Fruit fly (Drosophila melanogaster) whole organism, embryonic: ENCODE data around the gene CG42324.

Experiments
- Abd-B ChIP-seq: fragments of 200-800 bp; sonication (Bioruptor generic); optimal IDR thresholded peaks from 2 replicates; lab custom pipeline; 2018; ENCODE audit warnings: missing biosample characterization, mild to moderate bottlenecking, missing genetic modification characterization, moderate library complexity
- Ada2b ChIP-seq: fragments of 200-800 bp; sonication (Bioruptor generic); IDR thresholded peaks from 2 replicates; pipeline ENCODE4 v1.3.6; 2022; ENCODE audit warnings: missing biosample characterization, missing genetic modification characterization
- Atf-2 ChIP-seq: fragments of 200-800 bp; sonication (Bioruptor generic); optimal IDR thresholded peaks from 2 replicates; lab custom pipeline; 2016; ENCODE audit warnings: missing biosample characterization, missing genetic modification characterization
- Atf6 ChIP-seq: fragments of 200-800 bp; sonication (Bioruptor generic); IDR thresholded peaks from 2 replicates; pipeline ENCODE4 v1.3.6; 2022; ENCODE audit warnings: missing biosample characterization, missing genetic modification characterization
- CG10321 ChIP-seq: fragments of 200-800 bp; sonication (Bioruptor generic); IDR thresholded peaks from 2 replicates; pipeline ENCODE4 v1.3.6; 2022; ENCODE audit warnings: missing biosample characterization, missing genetic modification characterization
- CG10543 ChIP-seq: fragments of 200-800 bp; sonication (Bioruptor generic); optimal IDR thresholded peaks from 3 replicates; lab custom pipeline; 2017; ENCODE audit warnings: missing biosample characterization, mild to moderate bottlenecking, missing genetic modification characterization, moderate library complexity
- CG10959 ChIP-seq: fragments of 200-800 bp; sonication (Bioruptor generic); IDR thresholded peaks from 2 replicates; pipeline ENCODE4 v1.3.6; 2022; ENCODE audit warnings: missing biosample characterization, missing genetic modification characterization
- CG12391 ChIP-seq: fragments of 200-800 bp; sonication (Bioruptor generic); optimal IDR thresholded peaks from 3 replicates; lab custom pipeline; 2018; ENCODE audit warnings: missing biosample characterization, mild to moderate bottlenecking, missing genetic modification characterization, moderate library complexity
- CG13123 ChIP-seq: fragments of 200-800 bp; sonication (Bioruptor generic); optimal IDR thresholded peaks from 2 replicates; lab custom pipeline; 2016; ENCODE audit warnings: missing biosample characterization, missing genetic modification characterization
- CG15011 ChIP-seq: fragments of 200-800 bp; sonication (Bioruptor generic); optimal IDR thresholded peaks from 3 replicates; lab custom pipeline; 2018; ENCODE audit warnings: missing biosample characterization, mild to moderate bottlenecking, missing genetic modification characterization
- CG16813 ChIP-seq: fragments of 200-800 bp; sonication (Bioruptor generic); IDR thresholded peaks from 3 replicates; pipeline ENCODE4 v1.3.6; 2022; ENCODE audit warnings: missing biosample characterization, missing genetic modification characterization; ENCODE audit not compliant: partially characterized antibody
- CG2116 ChIP-seq: fragments of 200-800 bp; sonication (Bioruptor generic); optimal IDR thresholded peaks from 3 replicates; lab custom pipeline; 2018; ENCODE audit warnings: missing biosample characterization, mild to moderate bottlenecking, missing genetic modification characterization
- CG3281 ChIP-seq: fragments of 200-800 bp; sonication (Bioruptor generic); optimal IDR thresholded peaks from 3 replicates; lab custom pipeline; 2017; ENCODE audit warnings: missing biosample characterization, mild to moderate bottlenecking, missing genetic modification characterization
- CG33213 ChIP-seq: fragments of 200-800 bp; sonication (Bioruptor generic); optimal IDR thresholded peaks from 3 replicates; lab custom pipeline; 2016; ENCODE audit warnings: missing biosample characterization, missing genetic modification characterization
- CG4424 ChIP-seq: fragments of 200-800 bp; sonication (Bioruptor generic); optimal IDR thresholded peaks from 3 replicates; lab custom pipeline; 2016; ENCODE audit warnings: missing biosample characterization, missing genetic modification characterization
- CG4707 ChIP-seq: fragments of 200-800 bp; sonication (Bioruptor generic); optimal IDR thresholded peaks from 2 replicates; lab custom pipeline; 2018; ENCODE audit warnings: missing biosample characterization, mild to moderate bottlenecking, missing genetic modification characterization, moderate library complexity
- CG8388 ChIP-seq: fragments of 200-800 bp; sonication (Bioruptor generic); optimal IDR thresholded peaks from 2 replicates; lab custom pipeline; 2019; ENCODE audit warnings: missing biosample characterization, mild to moderate bottlenecking, missing genetic modification characterization, moderate library complexity
- Camta ChIP-seq: fragments of 200-800 bp; sonication (Bioruptor generic); optimal IDR thresholded peaks from 2 replicates; lab custom pipeline; 2016; ENCODE audit warnings: missing biosample characterization, missing genetic modification characterization
- Dip3 ChIP-seq: fragments of 200-800 bp; sonication (Bioruptor generic); optimal IDR thresholded peaks from 3 replicates; lab custom pipeline; 2016; ENCODE audit warnings: missing biosample characterization, missing genetic modification characterization
- ERR ChIP-seq: fragments of 200-800 bp; sonication (Bioruptor generic); optimal IDR thresholded peaks from 2 replicates; lab custom pipeline; 2016; ENCODE audit warnings: missing biosample characterization, missing genetic modification characterization
- Gug ChIP-seq: fragments of 200-800 bp; sonication (Bioruptor generic); IDR thresholded peaks from 4 replicates; pipeline ENCODE4 v1.3.6; 2022; ENCODE audit warnings: missing biosample characterization, missing genetic modification characterization
- Hey ChIP-seq: fragments of 200-800 bp; sonication (Bioruptor generic); optimal IDR thresholded peaks from 3 replicates; lab custom pipeline; 2018; ENCODE audit warnings: missing biosample characterization, mild to moderate bottlenecking, missing genetic modification characterization
- HmgD ChIP-seq: fragments of 200-800 bp; sonication (Bioruptor generic); optimal IDR thresholded peaks from 3 replicates; lab custom pipeline; 2016; ENCODE audit warnings: missing biosample characterization, missing genetic modification characterization
- Mad ChIP-seq: fragments of 200-800 bp; sonication (Bioruptor generic); optimal IDR thresholded peaks from 2 replicates; lab custom pipeline; 2016; ENCODE audit warnings: missing biosample characterization, missing genetic modification characterization
- Max ChIP-seq: fragments of 200-800 bp; sonication (Bioruptor generic); optimal IDR thresholded peaks from 2 replicates; lab custom pipeline; 2016; ENCODE audit warnings: missing biosample characterization, mild to moderate bottlenecking, missing genetic modification characterization
- Mes4 ChIP-seq: fragments of 200-800 bp; sonication (Bioruptor generic); optimal IDR thresholded peaks from 2 replicates; lab custom pipeline; 2016; ENCODE audit warnings: missing biosample characterization, missing genetic modification characterization
- NFAT ChIP-seq: fragments of 200-800 bp; sonication (Bioruptor generic); IDR thresholded peaks from 2 replicates; pipeline ENCODE4 v1.3.6; 2022; ENCODE audit warnings: missing biosample characterization, missing genetic modification characterization
- Nf-YA ChIP-seq: fragments of 200-800 bp; sonication (Bioruptor generic); IDR thresholded peaks from 2 replicates; pipeline ENCODE4 v1.3.6; 2022; ENCODE audit warnings: missing biosample characterization, missing genetic modification characterization
- Ravus ChIP-seq: fragments of 200-800 bp; sonication (Bioruptor generic); IDR thresholded peaks from 2 replicates; pipeline ENCODE4 v1.3.6; 2022; ENCODE audit warnings: missing biosample characterization, missing genetic modification characterization
- Sox102F ChIP-seq: fragments of 200-800 bp; sonication (Bioruptor generic); optimal IDR thresholded peaks from 2 replicates; lab custom pipeline; 2018; ENCODE audit warnings: missing biosample characterization, mild to moderate bottlenecking, missing genetic modification characterization, moderate library complexity
- amos ChIP-seq: fragments of 200-800 bp; sonication (Bioruptor generic); IDR thresholded peaks from 2 replicates; pipeline ENCODE4 v1.3.6; 2022; ENCODE audit warnings: missing biosample characterization, missing genetic modification characterization; ENCODE audit not compliant: partially characterized antibody
- gem ChIP-seq: fragments of 200-800 bp; sonication (Bioruptor generic); optimal IDR thresholded peaks from 2 replicates; lab custom pipeline; 2019; ENCODE audit warnings: missing biosample characterization, mild to moderate bottlenecking, missing genetic modification characterization, moderate library complexity
- gfzf ChIP-seq: fragments of 200-800 bp; sonication (Bioruptor generic); optimal IDR thresholded peaks from 2 replicates; lab custom pipeline; 2016; ENCODE audit warnings: missing biosample characterization, mild to moderate bottlenecking, missing genetic modification characterization, moderate library complexity
- gro ChIP-seq: fragments of 200-800 bp; sonication (Bioruptor generic); optimal IDR thresholded peaks from 2 replicates; lab custom pipeline; 2016; ENCODE audit warnings: missing biosample characterization, missing genetic modification characterization
- gt ChIP-seq: fragments of 200-800 bp; sonication (Bioruptor generic); IDR thresholded peaks from 2 replicates; pipeline ENCODE4 v1.3.6; 2022; ENCODE audit warnings: missing biosample characterization, missing genetic modification characterization
- hth ChIP-seq: fragments of >200 bp; optimal IDR thresholded peaks from 2 replicates; lab custom pipeline; 2017; ENCODE audit warnings: inconsistent platforms
- ind ChIP-seq: fragments of 200-800 bp; sonication (Bioruptor generic); optimal IDR thresholded peaks from 3 replicates; lab custom pipeline; 2016; ENCODE audit warnings: missing biosample characterization, missing genetic modification characterization
- onecut ChIP-seq: fragments of 200-800 bp; sonication (Bioruptor generic); IDR thresholded peaks from 2 replicates; pipeline ENCODE4 v1.3.6; 2022; ENCODE audit warnings: missing biosample characterization, missing genetic modification characterization
- pb ChIP-seq: fragments of 200-800 bp; sonication (Bioruptor generic); optimal IDR thresholded peaks from 3 replicates; lab custom pipeline; 2016; ENCODE audit warnings: missing biosample characterization, missing genetic modification characterization
- pfk ChIP-seq: fragments of 200-800 bp; sonication (Bioruptor generic); optimal IDR thresholded peaks from 2 replicates; lab custom pipeline; 2018; ENCODE audit warnings: missing biosample characterization, mild to moderate bottlenecking, missing genetic modification characterization, moderate library complexity
- psq ChIP-seq: fragments of 200-800 bp; sonication (Bioruptor generic); optimal IDR thresholded peaks from 2 replicates; lab custom pipeline; 2017; ENCODE audit warnings: missing biosample characterization, missing genetic modification characterization
- rib ChIP-seq: fragments of 200-800 bp; sonication (Bioruptor generic); IDR thresholded peaks from 2 replicates; pipeline ENCODE4 v1.3.6; 2022; ENCODE audit warnings: missing biosample characterization, missing genetic modification characterization
- salm ChIP-seq: fragments of 200-800 bp; sonication (Bioruptor generic); optimal IDR thresholded peaks from 2 replicates; lab custom pipeline; 2018; ENCODE audit warnings: missing biosample characterization, mild to moderate bottlenecking, missing genetic modification characterization
- seq ChIP-seq: fragments of 200-800 bp; sonication (Bioruptor generic); IDR thresholded peaks from 2 replicates; pipeline ENCODE4 v1.3.6; 2022; ENCODE audit warnings: missing biosample characterization, missing genetic modification characterization

Gene CG42324

DNA sequence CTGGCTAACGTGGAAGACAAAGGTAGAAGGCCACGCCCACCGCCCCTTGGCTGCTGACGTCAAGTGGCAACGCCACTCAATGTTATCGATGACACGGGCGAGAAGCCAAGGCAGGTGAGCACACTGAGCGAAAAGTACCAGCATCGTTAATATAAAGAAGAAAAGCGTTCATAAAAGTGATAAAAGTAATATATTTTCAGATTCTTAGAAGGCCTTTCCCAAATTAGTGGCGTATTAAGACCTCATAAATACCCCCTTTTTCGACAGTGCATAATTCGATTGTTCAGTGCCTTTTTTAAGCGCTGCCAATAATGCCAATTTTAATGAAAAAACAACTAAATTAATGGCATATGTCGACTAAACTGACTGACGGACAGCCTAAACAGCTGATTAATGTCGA, 22.6 kb upstream of the CG42324 start (continued):
- TF ChIP-seq Nf-YA (GFP tag; lab: Robert Waterston, UW), result no peak
- peak; percentile 58 for TF ChIP-seq gem (tag; lab: Kevin White, UChicago)
- no peak for TF ChIP-seq CG16813
- no peak for TF ChIP-seq Atf-2 (GFP tag; lab: Kevin White, UChicago)
- no peak for TF ChIP-seq Abd-B (GFP tag; lab: Kevin White, UChicago)
- no peak for TF ChIP-seq Hey (tag; lab: Kevin White, UChicago)
- TF ChIP-seq ind (GFP tag; lab: Kevin White, UChicago), result no peak
- TF ChIP-seq salm, result no peak
- no peak for TF ChIP-seq Ada2b
- TF ChIP-seq Max (GFP tag; lab: Kevin White, UChicago), result no peak
- peak; percentile 40 for TF ChIP-seq CG8388
- TF ChIP-seq gfzf (GFP tag; lab: Kevin White, UChicago), result no peak
- no peak for TF ChIP-seq CG13123 (GFP tag; lab: Kevin White, UChicago)
- TF ChIP-seq Atf6 (GFP tag; lab: Robert Waterston, UW), result peak; percentile 27; the same call in 1 of the 2 replicates
- TF ChIP-seq CG15011 (GFP tag; lab: Kevin White, UChicago), result no peak
- TF ChIP-seq Camta (GFP tag; lab: Kevin White, UChicago), result no peak
- TF ChIP-seq NFAT (GFP tag; lab: Robert Waterston, UW), result no peak
- no peak for TF ChIP-seq CG10543
- no peak for TF ChIP-seq CG10959 (GFP tag; lab: Robert Waterston, UW)
- no peak for TF ChIP-seq gt (GFP tag; lab: Robert Waterston, UW)
- TF ChIP-seq psq, result no peak
- no peak for TF ChIP-seq ERR (GFP tag; lab: Kevin White, UChicago)
- TF ChIP-seq CG12391 (tag; lab: Kevin White, UChicago), result peak; percentile 41
- TF ChIP-seq seq (GFP tag; lab: Robert Waterston, UW), result 0 out of 2 replicates have a peak, but pooled peaks have one; percentile 11
- TF ChIP-seq Mes4, result no peak
- 0 out of 2 replicates have a peak, but pooled peaks have one; percentile 21 for TF ChIP-seq CG10321 (GFP tag; lab: Robert Waterston, UW)
- TF ChIP-seq Mad (GFP tag; lab: Kevin White, UChicago), result no peak
- no peak for TF ChIP-seq onecut
- no peak for TF ChIP-seq CG3281 (GFP tag; lab: Kevin White, UChicago)
- TF ChIP-seq Gug (GFP tag; lab: Robert Waterston, UW), result no peak
- TF ChIP-seq amos, result no peak
- no peak for TF ChIP-seq CG33213 (GFP tag; lab: Kevin White, UChicago)
- TF ChIP-seq Ravus (GFP tag; lab: Robert Waterston, UW), result no peak
- TF ChIP-seq pb (GFP tag; lab: Kevin White, UChicago), result no peak
- no peak for TF ChIP-seq CG4707
- TF ChIP-seq pfk (GFP tag; lab: Kevin White, UChicago), result no peak
- TF ChIP-seq Sox102F (GFP tag; lab: Kevin White, UChicago), result peak; percentile 53
- TF ChIP-seq gro, result no peak
- no peak for TF ChIP-seq CG4424 (GFP tag; lab: Kevin White, UChicago)
- TF ChIP-seq rib, result no peak
- no peak for TF ChIP-seq Dip3 (GFP tag; lab: Kevin White, UChicago)
- no peak for TF ChIP-seq CG2116
- no peak for TF ChIP-seq hth (lab: Kevin White, UChicago)
- TF ChIP-seq HmgD (GFP tag; lab: Kevin White, UChicago), result no peak
